Worm (Caenorhabditis elegans) whole organism, L4 larva: ENCODE measurements around the gene F56C4.2.

Experiments used
- R02D3.7 ChIP-seq: fragments of 150-350 bp; sonication (generic microtip); optimal IDR thresholded peaks from 3 replicates; lab custom pipeline; 2014; ENCODE audit warnings: missing biosample characterization, missing genetic modification characterization
- daf-8 ChIP-seq: fragments of 200-800 bp; sonication (Bioruptor generic); IDR thresholded peaks from 2 replicates; pipeline ENCODE4 v1.3.6; 2022; ENCODE audit warnings: missing genetic modification characterization, missing compliant biosample characterization
- hmg-1.1 ChIP-seq: fragments of 200-800 bp; sonication (Bioruptor generic); IDR thresholded peaks from 2 replicates; pipeline ENCODE4 v1.3.6; 2022; ENCODE audit warnings: missing genetic modification reagents, missing genetic modification characterization, missing compliant biosample characterization
- lsy-2 ChIP-seq, 2 experiments: fragments of 150-350 bp in 1 of 2; sonication (generic microtip) in 1 of 2; optimal IDR thresholded peaks; 2 replicates each; lab custom pipeline; 2014 to 2017; ENCODE audit warnings: missing biosample characterization in 2 of 2, missing genetic modification characterization in 2 of 2
- nhr-28 ChIP-seq: fragments of 150-350 bp; optimal IDR thresholded peaks from 2 replicates; lab custom pipeline; 2014; ENCODE audit warnings: missing biosample characterization, missing genetic modification characterization
- php-3 ChIP-seq: fragments of 200-800 bp; sonication (Bioruptor generic); IDR thresholded peaks from 2 replicates; pipeline ENCODE4 v1.3.6; 2022; ENCODE audit warnings: missing genetic modification reagents, missing genetic modification characterization, missing compliant biosample characterization
- pqm-1 ChIP-seq: sonication (generic microtip); optimal IDR thresholded peaks from 2 replicates; lab custom pipeline; 2017; ENCODE audit warnings: missing biosample characterization, missing genetic modification characterization
- snpc-1.2 ChIP-seq: fragments of 200-800 bp; sonication (Bioruptor generic); IDR thresholded peaks from 2 replicates; pipeline ENCODE4 v1.3.6; 2022; ENCODE audit warnings: missing genetic modification reagents, missing genetic modification characterization, missing compliant biosample characterization
- ztf-11 ChIP-seq: fragments of 150-350 bp; optimal IDR thresholded peaks from 2 replicates; lab custom pipeline; 2014; ENCODE audit warnings: missing biosample characterization, missing genetic modification characterization

DNA sequence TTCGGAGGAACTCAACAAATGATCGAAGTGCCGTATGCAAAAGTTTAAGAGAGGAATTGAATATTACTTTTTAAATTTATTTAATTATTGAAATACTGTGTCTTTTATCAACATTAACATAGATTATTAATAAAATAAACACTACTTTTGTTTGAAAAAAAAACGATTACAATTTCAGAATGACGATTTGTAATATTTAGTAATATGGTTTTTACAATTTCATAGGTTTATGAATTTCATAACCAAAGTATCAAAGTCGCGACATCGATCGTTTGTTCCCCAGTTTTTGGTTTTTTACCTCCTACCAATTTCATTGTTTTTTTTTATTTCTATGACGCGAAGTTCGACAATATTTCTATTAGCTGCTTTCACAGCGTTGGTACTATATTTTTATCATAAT, 39.1 kb upstream of the F56C4.2 start, which contains the start of gene R09H10.1:
- TF ChIP-seq hmg-1.1 (GFP tag; lab: Robert Waterston, UW) (no peak), php-3 (no peak), snpc-1.2 (GFP tag; lab: Robert Waterston, UW) (no peak), daf-8 (GFP tag; lab: Robert Waterston, UW) (no peak), ztf-11 (tag; lab: Kevin White, UChicago) (no peak), lsy-2 (tag; optimal IDR thresholded peaks at IDR 0.05; lab: Kevin White, UChicago) (no peak), nhr-28 (no peak), pqm-1 (tag; lab: Kevin White, UChicago) (no peak), R02D3.7 (tag; lab: Kevin White, UChicago) (no peak)
